Worm (Caenorhabditis elegans) whole organism, L4 larva: Measurements from ENCODE around the gene gpa-3.
A peak's percentile ranks its signal among the peaks of the same experiment; 100 is the strongest.

Experiments used
- D1046.2 ChIP-seq: fragments of 200-800 bp; sonication (Bioruptor generic); IDR thresholded peaks from 2 replicates; pipeline ENCODE4 v1.3.6; 2022; ENCODE audit warnings: missing genetic modification characterization, missing compliant biosample characterization
- F37D6.2 ChIP-seq: sonication (generic microtip); optimal IDR thresholded peaks from 2 replicates; lab custom pipeline; 2016; ENCODE audit warnings: mild to moderate bottlenecking, missing genetic modification characterization, missing compliant biosample characterization
- Y105C5A.15 ChIP-seq: fragments of 200-800 bp; sonication (Bioruptor generic); IDR thresholded peaks from 2 replicates; pipeline ENCODE4 v1.3.6; 2022; ENCODE audit warnings: missing genetic modification characterization, missing compliant biosample characterization
- Y48G9A.11 ChIP-seq: fragments of 200-800 bp; sonication (Bioruptor generic); IDR thresholded peaks from 2 replicates; pipeline ENCODE4 v1.3.6; 2022; ENCODE audit warnings: missing genetic modification reagents, missing genetic modification characterization, missing compliant biosample characterization
- Y5F2A.4 ChIP-seq: fragments of 200-800 bp; sonication (Bioruptor generic); optimal IDR thresholded peaks from 2 replicates; lab custom pipeline; 2018; ENCODE audit warnings: mild to moderate bottlenecking, missing genetic modification characterization, missing compliant biosample characterization
- Y75B8A.6 ChIP-seq: fragments of 200-800 bp; sonication (Bioruptor generic); IDR thresholded peaks from 2 replicates; pipeline ENCODE4 v1.3.6; 2022; ENCODE audit warnings: missing genetic modification reagents, missing genetic modification characterization, missing compliant biosample characterization
- aha-1 ChIP-seq: fragments of 150-350 bp; peaks from one replicate; lab custom pipeline; 2014; ENCODE audit warnings: missing biosample characterization, missing genetic modification characterization
- ceh-20 ChIP-seq: fragments of 200-800 bp; sonication (Bioruptor generic); IDR thresholded peaks from 2 replicates; pipeline ENCODE4 v1.3.6; 2022; ENCODE audit warnings: missing genetic modification reagents, missing genetic modification characterization, missing compliant biosample characterization
- ctbp-1 ChIP-seq: fragments of 200-800 bp; sonication (Bioruptor generic); IDR thresholded peaks from 2 replicates; pipeline ENCODE4 v1.3.6; 2022; ENCODE audit warnings: missing genetic modification reagents, missing genetic modification characterization, missing compliant biosample characterization
- daf-12 ChIP-seq: fragments of 150-350 bp; optimal IDR thresholded peaks from 2 replicates; lab custom pipeline; 2014; ENCODE audit warnings: missing biosample characterization, missing genetic modification reagents, missing genetic modification characterization
- daf-19 ChIP-seq: fragments of 200-800 bp; sonication (Bioruptor generic); conservative IDR thresholded peaks from 2 replicates; pipeline ENCODE4 v1.3.6; 2022; ENCODE audit warnings: missing genetic modification characterization, missing compliant biosample characterization
- daf-8 ChIP-seq: fragments of 200-800 bp; sonication (Bioruptor generic); IDR thresholded peaks from 2 replicates; pipeline ENCODE4 v1.3.6; 2022; ENCODE audit warnings: missing genetic modification characterization, missing compliant biosample characterization
- dmd-6 ChIP-seq: fragments of 200-800 bp; sonication (Bioruptor generic); IDR thresholded peaks from 2 replicates; pipeline ENCODE4 v1.3.6; 2022; ENCODE audit warnings: missing genetic modification reagents, missing genetic modification characterization, missing compliant biosample characterization
- dmd-9 ChIP-seq: fragments of 200-800 bp; sonication (Bioruptor generic); IDR thresholded peaks from 2 replicates; pipeline ENCODE4 v1.3.6; 2022; ENCODE audit warnings: missing genetic modification reagents, missing genetic modification characterization, missing compliant biosample characterization
- egl-43 ChIP-seq: fragments of 200-800 bp; sonication (Bioruptor generic); IDR thresholded peaks from 2 replicates; pipeline ENCODE4 v1.3.6; 2022; ENCODE audit warnings: missing genetic modification reagents, missing genetic modification characterization, missing compliant biosample characterization
- fos-1 ChIP-seq: fragments of 150-350 bp; optimal IDR thresholded peaks from 2 replicates; lab custom pipeline; 2014; ENCODE audit warnings: missing biosample characterization, missing genetic modification characterization
- gei-8 ChIP-seq: fragments of 200-800 bp; sonication (Bioruptor generic); optimal IDR thresholded peaks from 2 replicates; lab custom pipeline; 2018; ENCODE audit warnings: mild to moderate bottlenecking, missing genetic modification characterization, missing compliant biosample characterization
- hlh-11 ChIP-seq: fragments of 200-800 bp; sonication (Bioruptor generic); optimal IDR thresholded peaks from 2 replicates; lab custom pipeline; 2018; ENCODE audit warnings: mild to moderate bottlenecking, missing genetic modification characterization, missing compliant biosample characterization
- lim-7 ChIP-seq: fragments of 200-800 bp; sonication (Bioruptor generic); IDR thresholded peaks from 2 replicates; pipeline ENCODE4 v1.3.6; 2022; ENCODE audit warnings: missing genetic modification characterization, missing compliant biosample characterization
- lin-1 ChIP-seq: fragments of 200-800 bp; sonication (Bioruptor generic); IDR thresholded peaks from 2 replicates; pipeline ENCODE4 v1.3.6; 2022; ENCODE audit warnings: missing genetic modification reagents, missing genetic modification characterization, missing compliant biosample characterization
- lin-15B ChIP-seq: fragments of 150-350 bp; sonication (generic microtip); optimal IDR thresholded peaks from 3 replicates; lab custom pipeline; 2014; ENCODE audit warnings: missing biosample characterization, missing genetic modification characterization
- lin-38 ChIP-seq: fragments of 200-800 bp; sonication (Bioruptor generic); IDR thresholded peaks from 2 replicates; pipeline ENCODE4 v1.3.6; 2022; ENCODE audit warnings: missing genetic modification reagents, missing genetic modification characterization, missing compliant biosample characterization
- madf-9 ChIP-seq: fragments of 200-800 bp; sonication (Bioruptor generic); conservative IDR thresholded peaks from 2 replicates; pipeline ENCODE4 v1.3.6; 2022; ENCODE audit warnings: missing genetic modification reagents, missing genetic modification characterization, missing compliant biosample characterization
- mdl-1 ChIP-seq, 2 experiments: fragments of 150-350 bp in 1 of 2; sonication (generic microtip) in 1 of 2; optimal IDR thresholded peaks; 2 replicates each; lab custom pipeline; 2014 to 2017; ENCODE audit warnings: missing biosample characterization in 2 of 2, missing genetic modification characterization in 2 of 2
- mxl-2 ChIP-seq: fragments of 200-800 bp; sonication (Bioruptor generic); conservative IDR thresholded peaks from 2 replicates; pipeline ENCODE4 v1.3.6; 2022; ENCODE audit warnings: missing genetic modification reagents, missing genetic modification characterization, missing compliant biosample characterization
- mxl-3 ChIP-seq: fragments of 200-800 bp; sonication (Bioruptor generic); optimal IDR thresholded peaks from 2 replicates; lab custom pipeline; 2018; ENCODE audit warnings: mild to moderate bottlenecking, missing genetic modification characterization, missing compliant biosample characterization
- nhr-111 ChIP-seq: fragments of 200-800 bp; sonication (Bioruptor generic); optimal IDR thresholded peaks from 2 replicates; lab custom pipeline; 2018; ENCODE audit warnings: mild to moderate bottlenecking, missing genetic modification characterization, missing compliant biosample characterization
- nhr-28 ChIP-seq: fragments of 150-350 bp; optimal IDR thresholded peaks from 2 replicates; lab custom pipeline; 2014; ENCODE audit warnings: missing biosample characterization, missing genetic modification characterization
- nhr-41 ChIP-seq: fragments of 200-800 bp; sonication (Bioruptor generic); IDR thresholded peaks from 2 replicates; pipeline ENCODE4 v1.3.6; 2022; ENCODE audit warnings: missing genetic modification reagents, missing genetic modification characterization, missing compliant biosample characterization
- nhr-42 ChIP-seq: fragments of 200-800 bp; sonication (Bioruptor generic); IDR thresholded peaks from 2 replicates; pipeline ENCODE4 v1.3.6; 2022; ENCODE audit warnings: missing genetic modification characterization, missing compliant biosample characterization
- nhr-48 ChIP-seq: sonication (generic microtip); optimal IDR thresholded peaks from 2 replicates; lab custom pipeline; 2016; ENCODE audit warnings: mild to moderate bottlenecking, missing genetic modification characterization, missing compliant biosample characterization
- nhr-6 ChIP-seq: fragments of 150-350 bp; optimal IDR thresholded peaks from 2 replicates; lab custom pipeline; 2014; ENCODE audit warnings: missing biosample characterization, missing genetic modification characterization
- nhr-76 ChIP-seq: fragments of 150-350 bp; optimal IDR thresholded peaks from 2 replicates; lab custom pipeline; 2014; ENCODE audit warnings: missing biosample characterization, missing genetic modification characterization
- saeg-2 ChIP-seq: fragments of 200-800 bp; sonication (Bioruptor generic); IDR thresholded peaks from 2 replicates; pipeline ENCODE4 v1.3.6; 2022; ENCODE audit warnings: missing genetic modification reagents, missing genetic modification characterization, missing compliant biosample characterization
- sdz-12 ChIP-seq: fragments of 200-800 bp; sonication (Bioruptor generic); optimal IDR thresholded peaks from 2 replicates; lab custom pipeline; 2018; ENCODE audit warnings: mild to moderate bottlenecking, missing genetic modification characterization, missing compliant biosample characterization
- set-16 ChIP-seq: fragments of 200-800 bp; sonication (Bioruptor generic); IDR thresholded peaks from 2 replicates; pipeline ENCODE4 v1.3.6; 2022; ENCODE audit warnings: missing genetic modification reagents, missing genetic modification characterization, missing compliant biosample characterization
- snpc-1.2 ChIP-seq: fragments of 200-800 bp; sonication (Bioruptor generic); IDR thresholded peaks from 2 replicates; pipeline ENCODE4 v1.3.6; 2022; ENCODE audit warnings: missing genetic modification reagents, missing genetic modification characterization, missing compliant biosample characterization
- spr-3 ChIP-seq: fragments of 200-800 bp; sonication (Bioruptor generic); optimal IDR thresholded peaks from 2 replicates; lab custom pipeline; 2018; ENCODE audit warnings: mild to moderate bottlenecking, missing genetic modification characterization, missing compliant biosample characterization
- tra-1 ChIP-seq: fragments of 200-800 bp; sonication (Bioruptor generic); IDR thresholded peaks from 2 replicates; pipeline ENCODE4 v1.3.6; 2022; ENCODE audit warnings: missing genetic modification reagents, missing genetic modification characterization, missing compliant biosample characterization
- unc-39 ChIP-seq: sonication (generic microtip); optimal IDR thresholded peaks from 2 replicates; lab custom pipeline; 2017; ENCODE audit warnings: missing biosample characterization, missing genetic modification characterization
- unc-62 ChIP-seq, 3 experiments: fragments of 150-350 bp in 1 of 3; sonication (generic microtip); optimal IDR thresholded peaks in 2 of 3; peaks in 1 of 3; 1 replicate in 1 of 3; 2 replicates in 2 of 3; lab custom pipeline; 2014 to 2017; ENCODE audit warnings: missing biosample characterization in 3 of 3, missing genetic modification characterization in 3 of 3, missing genetic modification reagents in 3 of 3, missing genotype in 1 of 3
- vab-7 ChIP-seq: fragments of 200-800 bp; sonication (Bioruptor generic); IDR thresholded peaks from 2 replicates; pipeline ENCODE4 v1.3.6; 2022; ENCODE audit warnings: missing genetic modification reagents, missing genetic modification characterization, missing compliant biosample characterization
- zfp-3 ChIP-seq: fragments of 200-800 bp; sonication (Bioruptor generic); conservative IDR thresholded peaks from 2 replicates; pipeline ENCODE4 v1.3.6; 2022; ENCODE audit warnings: missing genetic modification reagents, missing genetic modification characterization, missing compliant biosample characterization
- zip-2 ChIP-seq: fragments of 150-350 bp; optimal IDR thresholded peaks from 2 replicates; lab custom pipeline; 2014; ENCODE audit warnings: missing biosample characterization, missing genetic modification characterization
- ztf-11 ChIP-seq: fragments of 150-350 bp; optimal IDR thresholded peaks from 2 replicates; lab custom pipeline; 2014; ENCODE audit warnings: missing biosample characterization, missing genetic modification characterization

Gene gpa-3

ce11 chrV:9343629-9344624, 15.6 kb downstream of the gpa-3 start, which contains the start of gene tos-1 (continued):
- TF ChIP-seq set-16 (peak; percentile 77; the same call in 1 of the 2 replicates), daf-8 (GFP tag; lab: Robert Waterston, UW) (0 out of 2 replicates have a peak, but pooled peaks have one; percentile 62), nhr-28 (peak; percentile 97), D1046.2 (GFP tag; lab: Robert Waterston, UW) (peak; percentile 90; the same call in 1 of the 2 replicates), dmd-9 (peak; percentile 60; the same call in 1 of the 2 replicates), F37D6.2 (peak; percentile 95), mxl-2 (GFP tag; lab: Robert Waterston, UW) (peak; percentile 77; the same call in 1 of the 2 replicates), sdz-12 (GFP tag; lab: Kevin White, UChicago) (peak; percentile 51), Y5F2A.4 (GFP tag; lab: Kevin White, UChicago) (peak; percentile 45), daf-12 (tag; lab: Kevin White, UChicago) (no peak), lin-1 (GFP tag; lab: Robert Waterston, UW) (peak; percentile 74), tra-1 (GFP tag; lab: Robert Waterston, UW) (peak; percentile 98), nhr-76 (peak; percentile 65), nhr-111 (GFP tag; lab: Kevin White, UChicago) (no peak), nhr-41 (GFP tag; lab: Robert Waterston, UW) (peak; percentile 79; the same call in 1 of the 2 replicates), nhr-48 (tag; lab: Kevin White, UChicago) (peak; percentile 97), mxl-3 (GFP tag; lab: Kevin White, UChicago) (peak; percentile 95), nhr-6 (tag; lab: Kevin White, UChicago) (peak; percentile 95)

- TF ChIP-seq unc-39 (tag; lab: Kevin White, UChicago) (no peak), gei-8 (no peak), spr-3 (GFP tag; lab: Kevin White, UChicago) (no peak), hlh-11 (tag; lab: Kevin White, UChicago) (no peak), vab-7 (GFP tag; lab: Robert Waterston, UW) (peak; percentile 69), fos-1 (tag; lab: Kevin White, UChicago) (peak; percentile 37), egl-43 (GFP tag; lab: Robert Waterston, UW) (peak; percentile 57), dmd-6 (GFP tag; lab: Robert Waterston, UW) (peak; percentile 28; the same call in 1 of the 2 replicates), Y48G9A.11 (GFP tag; lab: Robert Waterston, UW) (peak; percentile 75), Y75B8A.6 (GFP tag; lab: Robert Waterston, UW) (no peak), mdl-1 (tag; optimal IDR thresholded peaks at IDR 0.05; lab: Kevin White, UChicago) (no peak), nhr-41 (GFP tag; lab: Robert Waterston, UW) (no peak), saeg-2 (GFP tag; lab: Robert Waterston, UW) (peak; percentile 79; the same call in 1 of the 2 replicates), daf-19 (GFP tag; lab: Robert Waterston, UW) (peak; percentile 80; the same call in 1 of the 2 replicates), zfp-3 (GFP tag; lab: Robert Waterston, UW) (peak; percentile 84), lin-15B (no peak), zip-2 (tag; lab: Kevin White, UChicago) (no peak), ceh-20 (GFP tag; lab: Robert Waterston, UW) (peak; percentile 67), nhr-42 (GFP tag; lab: Robert Waterston, UW) (peak; percentile 84), lim-7 (GFP tag; lab: Robert Waterston, UW) (peak; percentile 69), lin-38 (GFP tag; lab: Robert Waterston, UW) (peak; percentile 73), unc-62 (GFP tag; optimal IDR thresholded peaks at IDR 0.05 in 1 of 2; lab: Kevin White, UChicago) (peak in 1 of 2 experiments; percentile 91), unc-62 (tag; optimal IDR thresholded peaks at IDR 0.05; lab: Kevin White, UChicago) (no peak), ztf-11 (tag; lab: Kevin White, UChicago) (no peak), madf-9 (GFP tag; lab: Robert Waterston, UW) (0 out of 2 replicates have a peak, but pooled peaks have one; percentile 45), aha-1 (tag; lab: Kevin White, UChicago) (peak; percentile 96), F37D6.2 (no peak), Y105C5A.15 (GFP tag; lab: Robert Waterston, UW) (0 out of 2 replicates have a peak, but pooled peaks have one; percentile 9), snpc-1.2 (GFP tag; lab: Robert Waterston, UW) (peak; percentile 69), ctbp-1 (peak; percentile 64), Y5F2A.4 (GFP tag; lab: Kevin White, UChicago) (no peak)
These were observed 16.5 kb downstream of the gpa-3 start for ce11 chrV:9342965-9343628.
